Worm (Caenorhabditis elegans) whole organism, L4/young adult: ENCODE measurements around the gene F48F5.8.

Experiments used
- dao-5 ChIP-seq: sonication (generic microtip); optimal IDR thresholded peaks from 2 replicates; lab custom pipeline; 2016; ENCODE audit warnings: missing genotype, missing genetic modification characterization, moderate library complexity, missing compliant biosample characterization
- him-1 ChIP-seq: sonication (generic microtip); optimal IDR thresholded peaks from 2 replicates; lab custom pipeline; 2016; ENCODE audit warnings: missing genotype, missing genetic modification reagents, missing genetic modification characterization, missing compliant biosample characterization

ce11 chrV:20413426-20413825 lies 11.7 kb upstream of the F48F5.8 start:
- no peak for TF ChIP-seq dao-5
- TF ChIP-seq him-1 = no peak
